Fruit fly (Drosophila melanogaster) whole organism, prepupa: ENCODE measurements around the gene CG4161.
A peak's percentile ranks its signal among the peaks of the same experiment; 100 is the strongest.

Experiments
- CG10631 ChIP-seq: fragments of 200-800 bp; sonication (Bioruptor generic); optimal IDR thresholded peaks from 2 replicates; lab custom pipeline; 2016; ENCODE audit warnings: missing biosample characterization, missing genetic modification characterization
- CG10669 ChIP-seq: fragments of 200-800 bp; sonication (Bioruptor generic); optimal IDR thresholded peaks from 3 replicates; lab custom pipeline; 2018; ENCODE audit warnings: missing biosample characterization, mild to moderate bottlenecking, missing genetic modification characterization, moderate library complexity
- CG11762 ChIP-seq: fragments of 200-800 bp; sonication (Bioruptor generic); optimal IDR thresholded peaks from 3 replicates; lab custom pipeline; 2016; ENCODE audit warnings: missing biosample characterization, missing genetic modification characterization; ENCODE audit not compliant: insufficient read depth
- CG3032 ChIP-seq: fragments of 200-800 bp; optimal IDR thresholded peaks from 2 replicates; lab custom pipeline; 2019; ENCODE audit warnings: missing biosample characterization, mild to moderate bottlenecking, missing genetic modification characterization, moderate library complexity
- CG31627 ChIP-seq: fragments of 200-800 bp; sonication (Bioruptor generic); optimal IDR thresholded peaks from 3 replicates; lab custom pipeline; 2016; ENCODE audit warnings: missing biosample characterization, missing genetic modification characterization
- CG32006 ChIP-seq: fragments of 200-800 bp; sonication (Bioruptor generic); optimal IDR thresholded peaks from 3 replicates; lab custom pipeline; 2017; ENCODE audit warnings: missing biosample characterization, mild to moderate bottlenecking, missing genetic modification characterization
- CG34406 ChIP-seq: fragments of 200-800 bp; sonication (Bioruptor generic); optimal IDR thresholded peaks from 3 replicates; lab custom pipeline; 2016; ENCODE audit warnings: missing biosample characterization, missing genetic modification characterization
- CG3919 ChIP-seq: fragments of 200-800 bp; sonication (Bioruptor generic); optimal IDR thresholded peaks from 3 replicates; lab custom pipeline; 2016; ENCODE audit warnings: missing biosample characterization, missing genetic modification characterization
- CG4318 ChIP-seq: fragments of 200-800 bp; sonication (Bioruptor generic); optimal IDR thresholded peaks from 3 replicates; lab custom pipeline; 2017; ENCODE audit warnings: missing biosample characterization, mild to moderate bottlenecking, missing genetic modification characterization
- CG6163 ChIP-seq: fragments of 200-800 bp; sonication (Bioruptor generic); IDR thresholded peaks from 3 replicates; pipeline ENCODE4 v1.3.6; 2022; ENCODE audit warnings: missing biosample characterization, missing genetic modification characterization
- CG6792 ChIP-seq: fragments of 200-800 bp; sonication (Bioruptor generic); optimal IDR thresholded peaks from 3 replicates; lab custom pipeline; 2016; ENCODE audit warnings: missing biosample characterization, missing genetic modification characterization
- CG6808 ChIP-seq: fragments of 200-800 bp; sonication (Bioruptor generic); optimal IDR thresholded peaks from 3 replicates; lab custom pipeline; 2017; ENCODE audit warnings: missing biosample characterization, missing genetic modification characterization, mild to moderate bottlenecking, moderate library complexity, missing genetic modification reagents
- CG6854 ChIP-seq: fragments of 200-800 bp; sonication (Bioruptor generic); optimal IDR thresholded peaks from 2 replicates; lab custom pipeline; 2017; ENCODE audit warnings: missing biosample characterization, mild to moderate bottlenecking, missing genetic modification characterization
- CG7368 ChIP-seq: fragments of 200-800 bp; sonication (Bioruptor generic); optimal IDR thresholded peaks from 3 replicates; lab custom pipeline; 2016; ENCODE audit warnings: missing biosample characterization, missing genetic modification characterization
- CG8319 ChIP-seq: fragments of 200-800 bp; sonication (Bioruptor generic); optimal IDR thresholded peaks from 3 replicates; lab custom pipeline; 2016; ENCODE audit warnings: missing biosample characterization, missing genetic modification characterization
- CG8632 ChIP-seq: fragments of 200-800 bp; sonication (Bioruptor generic); optimal IDR thresholded peaks from 3 replicates; lab custom pipeline; 2016; ENCODE audit warnings: missing biosample characterization, missing genetic modification characterization
- CG9139 ChIP-seq: fragments of 200-800 bp; sonication (Bioruptor generic); optimal IDR thresholded peaks from 3 replicates; lab custom pipeline; 2017; ENCODE audit warnings: missing biosample characterization, mild to moderate bottlenecking, missing genetic modification characterization
- Eip75B ChIP-seq: fragments of 200-800 bp; sonication (Bioruptor generic); optimal IDR thresholded peaks from 3 replicates; lab custom pipeline; 2016; ENCODE audit warnings: missing biosample characterization, missing genetic modification characterization
- Eip78C ChIP-seq: fragments of 200-800 bp; sonication (Bioruptor generic); peaks from one replicate; lab custom pipeline; 2016; ENCODE audit warnings: missing biosample characterization, missing genetic modification characterization
- Eip93F ChIP-seq: fragments of 200-800 bp; sonication (Bioruptor generic); optimal IDR thresholded peaks from 2 replicates; lab custom pipeline; 2016; ENCODE audit warnings: missing biosample characterization, mild to moderate bottlenecking, missing genetic modification characterization
- Ets96B ChIP-seq: fragments of 200-800 bp; optimal IDR thresholded peaks from 2 replicates; lab custom pipeline; 2019; ENCODE audit warnings: missing biosample characterization, mild to moderate bottlenecking, missing genetic modification characterization, moderate library complexity
- Gug ChIP-seq: fragments of 200-800 bp; sonication (Bioruptor generic); IDR thresholded peaks from 2 replicates; pipeline ENCODE4 v1.3.6; 2022; ENCODE audit warnings: missing biosample characterization, missing genetic modification characterization
- Hr38 ChIP-seq: sonication (Bioruptor generic); optimal IDR thresholded peaks from 2 replicates; lab custom pipeline; 2016; ENCODE audit warnings: missing biosample characterization, missing genetic modification characterization
- Hr39 ChIP-seq: fragments of 200-800 bp; sonication (Bioruptor generic); optimal IDR thresholded peaks from 2 replicates; lab custom pipeline; 2016; ENCODE audit warnings: missing biosample characterization, missing genetic modification characterization
- Hr4 ChIP-seq: fragments of 200-800 bp; sonication (Bioruptor generic); optimal IDR thresholded peaks from 3 replicates; lab custom pipeline; 2016; ENCODE audit warnings: missing biosample characterization, missing genetic modification characterization
- Lpt ChIP-seq: fragments of 200-800 bp; sonication (Bioruptor generic); optimal IDR thresholded peaks from 3 replicates; lab custom pipeline; 2016; ENCODE audit warnings: missing biosample characterization, missing genetic modification characterization
- Met ChIP-seq: fragments of 200-800 bp; sonication (Bioruptor generic); optimal IDR thresholded peaks from 3 replicates; lab custom pipeline; 2016; ENCODE audit warnings: missing biosample characterization, missing genetic modification characterization
- OdsH ChIP-seq: fragments of 200-800 bp; sonication (Bioruptor generic); optimal IDR thresholded peaks from 3 replicates; lab custom pipeline; 2016; ENCODE audit warnings: missing biosample characterization, missing genetic modification characterization
- Smox ChIP-seq: fragments of 200-800 bp; sonication (Bioruptor generic); optimal IDR thresholded peaks from 3 replicates; lab custom pipeline; 2016; ENCODE audit warnings: missing biosample characterization, missing genetic modification characterization
- Sox102F ChIP-seq: fragments of 200-800 bp; sonication (Bioruptor generic); optimal IDR thresholded peaks from 2 replicates; lab custom pipeline; 2016; ENCODE audit warnings: missing biosample characterization, mild to moderate bottlenecking, missing genetic modification characterization
- Sox14 ChIP-seq: fragments of 200-800 bp; sonication (Bioruptor generic); optimal IDR thresholded peaks from 3 replicates; lab custom pipeline; 2016; ENCODE audit warnings: missing biosample characterization, missing genetic modification characterization
- Sox15 ChIP-seq: fragments of 200-800 bp; sonication (Bioruptor generic); optimal IDR thresholded peaks from 3 replicates; lab custom pipeline; 2016; ENCODE audit warnings: missing biosample characterization, missing genetic modification characterization
- achi ChIP-seq: fragments of 200-800 bp; sonication (Bioruptor generic); optimal IDR thresholded peaks from 3 replicates; lab custom pipeline; 2016; ENCODE audit warnings: missing biosample characterization, missing genetic modification characterization
- acj6 ChIP-seq: fragments of 200-800 bp; sonication (Bioruptor generic); optimal IDR thresholded peaks from 3 replicates; lab custom pipeline; 2016; ENCODE audit warnings: missing biosample characterization, missing genetic modification characterization
- cyc ChIP-seq: fragments of 200-800 bp; sonication (Bioruptor generic); optimal IDR thresholded peaks from 3 replicates; lab custom pipeline; 2016; ENCODE audit warnings: missing biosample characterization, missing genetic modification characterization
- dac ChIP-seq: fragments of 200-800 bp; sonication (Bioruptor generic); optimal IDR thresholded peaks from 2 replicates; lab custom pipeline; 2017; ENCODE audit warnings: missing biosample characterization, mild to moderate bottlenecking, missing genetic modification characterization
- dsx ChIP-seq: fragments of 200-800 bp; optimal IDR thresholded peaks from 3 replicates; lab custom pipeline; 2019; ENCODE audit warnings: missing biosample characterization, mild to moderate bottlenecking, missing genetic modification characterization, moderate library complexity; ENCODE audit not compliant: poor library complexity, severe bottlenecking
- esn ChIP-seq: fragments of 200-800 bp; sonication (Bioruptor generic); optimal IDR thresholded peaks from 2 replicates; lab custom pipeline; 2016; ENCODE audit warnings: missing biosample characterization, mild to moderate bottlenecking, missing genetic modification characterization, moderate library complexity
- fd59A ChIP-seq: fragments of 200-800 bp; sonication (Bioruptor generic); optimal IDR thresholded peaks from 2 replicates; lab custom pipeline; 2017; ENCODE audit warnings: missing biosample characterization, mild to moderate bottlenecking, missing genetic modification characterization, missing genetic modification reagents
- fkh ChIP-seq: fragments of 200-800 bp; sonication (Bioruptor generic); optimal IDR thresholded peaks from 3 replicates; lab custom pipeline; 2017; ENCODE audit warnings: missing biosample characterization, mild to moderate bottlenecking, missing genetic modification characterization, moderate library complexity
- lz ChIP-seq: fragments of 200-800 bp; sonication (Bioruptor generic); optimal IDR thresholded peaks from 3 replicates; lab custom pipeline; 2016; ENCODE audit warnings: missing biosample characterization, missing genetic modification characterization
- pdm3 ChIP-seq: fragments of 200-800 bp; sonication (Bioruptor generic); optimal IDR thresholded peaks from 3 replicates; lab custom pipeline; 2016; ENCODE audit warnings: missing biosample characterization, missing genetic modification characterization
- spab ChIP-seq: fragments of 200-800 bp; sonication (Bioruptor generic); optimal IDR thresholded peaks from 2 replicates; lab custom pipeline; 2017; ENCODE audit warnings: missing biosample characterization, mild to moderate bottlenecking, missing genetic modification characterization, missing genetic modification reagents
- ss ChIP-seq, 2 experiments: fragments of 200-800 bp; sonication (Bioruptor generic); optimal IDR thresholded peaks; 2 replicates in 1 of 2; 3 replicates in 1 of 2; lab custom pipeline; 2017 to 2018; ENCODE audit warnings: mild to moderate bottlenecking in 2 of 2, missing biosample characterization in 2 of 2, missing genetic modification characterization in 2 of 2, moderate library complexity in 1 of 2
- svp ChIP-seq: fragments of 200-800 bp; sonication (Bioruptor generic); peaks from one replicate; lab custom pipeline; 2016; ENCODE audit warnings: missing biosample characterization, missing genetic modification characterization
- topi ChIP-seq: fragments of 200-800 bp; sonication (Bioruptor generic); optimal IDR thresholded peaks from 3 replicates; lab custom pipeline; 2016; ENCODE audit warnings: missing biosample characterization, missing genetic modification characterization

CG4161 gene

DNA sequence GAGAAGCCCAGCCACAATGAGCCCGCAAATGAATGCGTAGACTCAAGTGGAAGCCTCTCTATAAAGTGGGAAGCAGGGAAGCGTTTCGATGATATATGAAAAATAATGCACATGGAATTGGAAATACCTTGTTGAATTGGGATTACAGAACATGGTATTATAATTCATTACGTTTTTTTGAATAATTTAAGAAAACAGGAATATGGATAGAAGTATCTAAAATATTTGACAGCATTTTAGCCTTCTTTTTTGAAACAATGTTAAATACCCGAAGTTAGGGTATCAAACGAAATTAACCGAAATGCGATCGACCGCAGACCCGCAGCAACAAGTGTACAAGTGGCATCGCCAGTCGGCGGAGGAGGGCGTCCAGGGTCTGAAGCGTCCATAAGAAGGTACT is 47.0 kb upstream of the CG4161 start (continued):
- TF ChIP-seq Lpt (GFP tag; lab: Kevin White, UChicago) (no peak), Hr4 (GFP tag; lab: Kevin White, UChicago) (no peak), Smox (GFP tag; lab: Kevin White, UChicago) (peak; percentile 81), CG3032 (tag; lab: Kevin White, UChicago) (peak; percentile 90), CG34406 (GFP tag; lab: Kevin White, UChicago) (peak; percentile 62), CG6854 (GFP tag; lab: Kevin White, UChicago) (no peak), dac (GFP tag; lab: Kevin White, UChicago) (no peak), dsx (peak; percentile 84), CG31627 (peak; percentile 71), lz (peak; percentile 80), Gug (no peak), CG10631 (GFP tag; lab: Kevin White, UChicago) (peak; percentile 82), esn (peak; percentile 85), CG7368 (GFP tag; lab: Kevin White, UChicago) (peak; percentile 48), topi (GFP tag; lab: Kevin White, UChicago) (peak; percentile 82)

DNA sequence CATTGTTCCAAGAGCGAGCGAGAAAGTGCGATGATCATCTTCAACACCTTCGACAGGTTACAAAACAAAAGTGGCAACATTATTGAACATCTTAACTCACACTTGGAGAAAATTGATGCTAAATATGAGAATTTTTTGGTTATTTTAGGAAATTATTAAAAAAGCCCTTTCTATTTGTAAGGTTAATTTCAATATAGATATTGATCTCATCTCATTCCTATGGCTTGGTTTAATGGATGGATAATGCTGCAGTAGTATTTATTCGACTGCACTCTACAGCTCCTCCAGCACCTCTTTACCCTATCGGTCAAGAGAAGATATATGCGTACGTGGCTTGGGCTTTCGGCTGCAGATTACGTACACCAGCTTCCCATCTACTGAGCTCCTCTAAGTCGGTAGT is 46.4 kb upstream of the CG4161 start:
- TF ChIP-seq OdsH (peak; percentile 33), Hr38 (GFP tag; lab: Kevin White, UChicago) (no peak), Met (GFP tag; lab: Kevin White, UChicago) (peak; percentile 58), Smox (GFP tag; lab: Kevin White, UChicago) (peak; percentile 31), Sox15 (GFP tag; lab: Kevin White, UChicago) (no peak), esn (peak; percentile 48), CG9139 (GFP tag; lab: Kevin White, UChicago) (peak; percentile 5), Hr39 (GFP tag; lab: Kevin White, UChicago) (peak; percentile 57), Ets96B (tag; lab: Kevin White, UChicago) (peak; percentile 76), CG8632 (GFP tag; lab: Kevin White, UChicago) (peak; percentile 15), spab (peak; percentile 49), CG6792 (peak; percentile 4), CG11762 (GFP tag; lab: Kevin White, UChicago) (peak; percentile 19), lz (peak; percentile 44), Eip75B (GFP tag; lab: Kevin White, UChicago) (peak; percentile 29), CG8319 (peak; percentile 11), Lpt (GFP tag; lab: Kevin White, UChicago) (no peak), CG31627 (peak; percentile 44), ss (GFP tag; optimal IDR thresholded peaks at IDR 0.05; lab: Kevin White, UChicago) (peak in 1 of 2 experiments; percentile 35), Sox14 (GFP tag; lab: Kevin White, UChicago) (peak; percentile 57), CG34406 (GFP tag; lab: Kevin White, UChicago) (peak; percentile 17), CG32006 (GFP tag; lab: Kevin White, UChicago) (no peak), CG3919 (GFP tag; lab: Kevin White, UChicago) (peak; percentile 29), Sox102F (GFP tag; lab: Kevin White, UChicago) (peak; percentile 40), Eip93F (GFP tag; lab: Kevin White, UChicago) (no peak), fd59A (GFP tag; lab: Kevin White, UChicago) (peak; percentile 42), svp (GFP tag; lab: Kevin White, UChicago) (peak; percentile 79), CG4318 (GFP tag; lab: Kevin White, UChicago) (no peak), Gug (no peak), acj6 (GFP tag; lab: Kevin White, UChicago) (peak; percentile 42), CG7368 (GFP tag; lab: Kevin White, UChicago) (no peak), pdm3 (GFP tag; lab: Kevin White, UChicago) (peak; percentile 3), achi (GFP tag; lab: Kevin White, UChicago) (peak; percentile 29), Eip78C (GFP tag; lab: Kevin White, UChicago) (peak; percentile 87), cyc (GFP tag; lab: Kevin White, UChicago) (peak; percentile 54), topi (GFP tag; lab: Kevin White, UChicago) (peak; percentile 66), CG10631 (GFP tag; lab: Kevin White, UChicago) (peak; percentile 62), CG6808 (GFP tag; lab: Kevin White, UChicago) (peak; percentile 23), dsx (peak; percentile 67), CG10669 (GFP tag; lab: Kevin White, UChicago) (peak; percentile 65), CG6163 (GFP tag; lab: Robert Waterston, UW) (0 out of 3 replicates have a peak, but pooled peaks have one; percentile 36), fkh (GFP tag; lab: Kevin White, UChicago) (no peak), CG3032 (tag; lab: Kevin White, UChicago) (peak; percentile 69)
